Fruit fly (Drosophila melanogaster): ENCODE data around the gene CG6845.

Gene CG6845

dm6 chr3L:123784-124479 lies 22.3 kb upstream of the CG6845 start:
- TF ChIP-seq CG11617 (GFP tag; optimal IDR thresholded peaks at IDR 0.05): no peak
- peak; percentile 46 for TF ChIP-seq cic (GFP tag; optimal IDR thresholded peaks at IDR 0.05)

- TF ChIP-seq CG7045 (GFP tag; optimal IDR thresholded peaks at IDR 0.05): no peak
Measured at dm6 chr3L:127450-127849, 18.8 kb upstream of the CG6845 start.

- TF ChIP-seq CG7101 (tag; optimal IDR thresholded peaks at IDR 0.05) (peak; percentile 16), Mnt (GFP tag; optimal IDR thresholded peaks at IDR 0.05) (peak; percentile 30), tj (GFP tag; optimal IDR thresholded peaks at IDR 0.05) (peak; percentile 78), CG1620 (GFP tag; optimal IDR thresholded peaks at IDR 0.05) (no peak), CG33017 (tag; optimal IDR thresholded peaks at IDR 0.05) (peak; percentile 50), bab1 (GFP tag; optimal IDR thresholded peaks at IDR 0.05) (peak; percentile 25), toe (GFP tag; optimal IDR thresholded peaks at IDR 0.05) (no peak), kay (GFP tag; ENCODE audit: borderline replicate concordance) (peak; percentile 88), pad (GFP tag; optimal IDR thresholded peaks at IDR 0.05) (peak; percentile 94), cnc (optimal IDR thresholded peaks at IDR 0.05) (peak; percentile 62 to 84), cic (GFP tag; optimal IDR thresholded peaks at IDR 0.05) (peak; percentile 100), CG14711 (tag; optimal IDR thresholded peaks at IDR 0.05) (peak; percentile 25), CG11617 (GFP tag; optimal IDR thresholded peaks at IDR 0.05) (no peak), CG12768 (GFP tag; optimal IDR thresholded peaks at IDR 0.05) (peak; percentile 58), CG5204 (GFP tag; optimal IDR thresholded peaks at IDR 0.05) (no peak), ovo (GFP tag; optimal IDR thresholded peaks at IDR 0.05) (peak; percentile 53)
Measured at dm6 chr3L:128295-129117, 17.7 kb upstream of the CG6845 start.

DNA sequence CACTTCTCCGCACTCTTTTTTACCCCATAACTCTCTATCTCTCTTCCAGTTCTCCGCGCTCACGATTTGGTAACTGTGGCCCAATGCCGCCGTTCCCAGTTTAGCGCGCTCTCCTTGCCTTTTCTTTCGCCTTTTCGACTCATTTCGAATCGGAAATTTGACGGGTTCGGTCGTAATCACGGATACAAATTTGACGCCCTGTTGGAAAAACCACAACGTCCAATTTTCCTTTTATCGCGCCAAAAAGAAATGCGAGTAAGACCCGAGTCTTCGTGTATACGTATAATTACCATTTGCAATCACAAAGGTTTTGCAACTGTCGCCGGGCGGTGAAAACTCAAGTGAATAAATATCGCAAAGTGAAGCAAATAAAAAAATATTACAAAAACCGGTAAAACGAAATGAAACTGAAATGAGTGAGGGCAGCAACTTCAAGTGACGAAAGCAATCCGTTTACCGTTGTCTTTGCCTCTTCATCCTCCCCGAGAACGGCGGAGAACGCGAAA lies 16.9 kb upstream of the CG6845 start, which contains the start of gene Pdk1:
TSS of gene Pdk1 (plus strand) at position 140 of the 506 bp plus-strand sequence.
- no peak for TF ChIP-seq toe (GFP tag; optimal IDR thresholded peaks at IDR 0.05)
- TF ChIP-seq pad (GFP tag; optimal IDR thresholded peaks at IDR 0.05): peak; percentile 71
- peak; percentile 15 for TF ChIP-seq Crg-1 (GFP tag; optimal IDR thresholded peaks at IDR 0.05)
- peak; percentile 47 for TF ChIP-seq CG11617 (GFP tag; optimal IDR thresholded peaks at IDR 0.05)
- no peak for TF ChIP-seq CG7045 (GFP tag; optimal IDR thresholded peaks at IDR 0.05)
- TF ChIP-seq tj (GFP tag; optimal IDR thresholded peaks at IDR 0.05): peak; percentile 63
- TF ChIP-seq kay (GFP tag; ENCODE audit: borderline replicate concordance): peak; percentile 47
- no peak for TF ChIP-seq CG14711 (tag; optimal IDR thresholded peaks at IDR 0.05)
- peak; percentile 64 for TF ChIP-seq Mnt (GFP tag; optimal IDR thresholded peaks at IDR 0.05)
- peak; percentile 63 for TF ChIP-seq CG12768 (GFP tag; optimal IDR thresholded peaks at IDR 0.05)
- peak; percentile 76 for TF ChIP-seq ovo (GFP tag; optimal IDR thresholded peaks at IDR 0.05)
- TF ChIP-seq cic (GFP tag; optimal IDR thresholded peaks at IDR 0.05): peak; percentile 92
- peak; percentile 17 for TF ChIP-seq CG7101 (tag; optimal IDR thresholded peaks at IDR 0.05)
- peak; percentile 49 for TF ChIP-seq bab1 (GFP tag; optimal IDR thresholded peaks at IDR 0.05)

DNA sequence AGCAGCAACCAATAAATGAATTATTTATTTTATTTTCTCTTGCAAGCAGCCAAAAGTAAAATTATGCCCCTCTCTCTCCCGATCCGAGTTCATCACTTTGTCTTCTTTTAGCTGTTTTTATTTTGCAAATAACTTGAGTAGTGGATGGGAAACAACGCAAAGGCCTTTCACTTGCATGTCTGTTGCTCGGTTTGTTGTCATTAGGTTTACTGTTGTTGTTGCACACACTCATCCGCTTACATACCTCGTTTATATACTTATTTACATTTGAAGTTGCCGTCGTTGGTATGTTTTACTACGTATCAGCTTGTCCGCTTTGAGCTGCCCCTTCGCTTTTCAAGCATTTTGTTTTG lies 15.5 kb upstream of the CG6845 start:
- TF ChIP-seq CG1620 (GFP tag; optimal IDR thresholded peaks at IDR 0.05) (no peak), kay (GFP tag; ENCODE audit: borderline replicate concordance) (peak; percentile 93)

DNA sequence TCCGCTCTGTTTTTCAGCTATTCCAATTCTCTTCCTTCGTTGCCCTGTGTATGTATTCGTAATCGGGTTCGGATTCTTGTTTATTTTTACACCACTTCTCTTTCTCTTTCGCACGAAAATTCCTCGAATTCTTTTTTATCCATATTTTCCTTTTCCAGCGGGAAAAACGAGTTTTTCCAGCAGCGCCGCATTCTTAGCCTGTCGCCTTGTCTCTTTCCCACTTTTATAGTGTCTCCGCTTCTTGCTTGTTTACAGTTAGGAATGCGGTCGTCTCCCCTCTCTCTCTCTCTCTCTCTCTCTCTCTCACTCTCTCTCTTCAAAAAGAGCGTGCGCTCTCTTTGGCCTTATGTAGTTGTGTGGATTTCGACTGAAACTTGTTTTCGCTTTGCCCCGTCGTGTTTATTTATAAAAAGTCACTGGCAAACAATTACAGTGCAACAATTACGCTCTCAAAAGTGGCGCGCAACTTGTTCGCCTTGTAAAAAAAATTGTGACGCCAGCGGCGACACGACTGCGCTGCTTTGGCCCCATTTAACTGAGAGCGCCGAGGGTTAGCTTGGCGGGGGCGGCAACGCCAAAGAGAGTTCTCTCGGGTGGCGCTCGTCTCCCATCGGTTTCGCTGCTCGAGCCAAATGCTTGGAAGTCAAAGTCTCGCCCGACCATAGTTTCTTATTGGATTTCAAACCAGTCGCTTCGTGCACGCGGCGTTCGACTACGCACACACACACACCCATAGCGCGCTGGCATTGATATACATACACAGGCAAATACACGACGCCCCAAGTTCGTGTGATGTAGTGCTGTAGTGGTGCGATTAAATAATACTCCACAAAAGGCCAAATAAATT lies 14.9 kb upstream of the CG6845 start:
- TF ChIP-seq CG33017 (tag; optimal IDR thresholded peaks at IDR 0.05) (peak; percentile 63), pad (GFP tag; optimal IDR thresholded peaks at IDR 0.05) (peak; percentile 89), Clk (GFP tag; optimal IDR thresholded peaks at IDR 0.05) (peak; percentile 56), toe (GFP tag; optimal IDR thresholded peaks at IDR 0.05) (peak; percentile 74), CG7101 (tag; optimal IDR thresholded peaks at IDR 0.05) (peak; percentile 59), CG11617 (GFP tag; optimal IDR thresholded peaks at IDR 0.05) (peak; percentile 70), CG14711 (tag; optimal IDR thresholded peaks at IDR 0.05) (no peak), CG12768 (GFP tag; optimal IDR thresholded peaks at IDR 0.05) (peak; percentile 91), kay (GFP tag; ENCODE audit: borderline replicate concordance) (peak; percentile 97), ovo (GFP tag; optimal IDR thresholded peaks at IDR 0.05) (peak; percentile 97), tj (GFP tag; optimal IDR thresholded peaks at IDR 0.05) (peak; percentile 60), Mnt (GFP tag; optimal IDR thresholded peaks at IDR 0.05) (peak; percentile 84), Crg-1 (GFP tag; optimal IDR thresholded peaks at IDR 0.05) (no peak), cic (GFP tag; optimal IDR thresholded peaks at IDR 0.05) (peak; percentile 98), CG7045 (GFP tag; optimal IDR thresholded peaks at IDR 0.05) (peak; percentile 20), bab1 (GFP tag; optimal IDR thresholded peaks at IDR 0.05) (peak; percentile 41), cnc (optimal IDR thresholded peaks at IDR 0.05) (peak in 1 of 2 experiments; percentile 44), CG1620 (GFP tag; optimal IDR thresholded peaks at IDR 0.05) (peak; percentile 10), CG5204 (GFP tag; optimal IDR thresholded peaks at IDR 0.05) (no peak), Hr96 (GFP tag; optimal IDR thresholded peaks at IDR 0.05) (peak; percentile 49)

Data from whole organism, adult.